Fruit fly (Drosophila melanogaster) whole organism, embryonic: ENCODE measurements around the gene Sk1.

Experiments used
- ATbp ChIP-seq: fragments of 200-800 bp; sonication (Bioruptor generic); optimal IDR thresholded peaks from 2 replicates; lab custom pipeline; 2017; ENCODE audit warnings: missing biosample characterization, mild to moderate bottlenecking, missing genetic modification characterization, missing genetic modification reagents
- CG1024 ChIP-seq: fragments of 200-800 bp; sonication (Bioruptor generic); IDR thresholded peaks from 2 replicates; pipeline ENCODE4 v1.3.6; 2022; ENCODE audit warnings: missing biosample characterization, missing genetic modification characterization
- CG10959 ChIP-seq: fragments of 200-800 bp; sonication (Bioruptor generic); IDR thresholded peaks from 2 replicates; pipeline ENCODE4 v1.3.6; 2022; ENCODE audit warnings: missing biosample characterization, missing genetic modification characterization
- CG11723 ChIP-seq: fragments of 200-800 bp; sonication (Bioruptor generic); optimal IDR thresholded peaks from 2 replicates; lab custom pipeline; 2017; ENCODE audit warnings: missing biosample characterization, mild to moderate bottlenecking, missing genetic modification characterization
- CG12236 ChIP-seq: fragments of 200-800 bp; sonication (Bioruptor generic); optimal IDR thresholded peaks from 2 replicates; lab custom pipeline; 2016; ENCODE audit warnings: missing biosample characterization, missing genetic modification characterization
- CG17361 ChIP-seq: fragments of 200-800 bp; sonication (Bioruptor generic); IDR thresholded peaks from 3 replicates; pipeline ENCODE4 v1.3.6; 2022; ENCODE audit warnings: missing biosample characterization, missing genetic modification characterization
- CG17829 ChIP-seq: fragments of 200-800 bp; optimal IDR thresholded peaks from 2 replicates; lab custom pipeline; 2019; ENCODE audit warnings: missing biosample characterization, mild to moderate bottlenecking, missing genetic modification characterization, moderate library complexity
- CG18619 ChIP-seq: fragments of 200-800 bp; sonication (Bioruptor generic); optimal IDR thresholded peaks from 3 replicates; lab custom pipeline; 2017; ENCODE audit warnings: missing biosample characterization, mild to moderate bottlenecking, missing genetic modification characterization
- CG30020 ChIP-seq: fragments of 200-800 bp; optimal IDR thresholded peaks from 2 replicates; lab custom pipeline; 2019; ENCODE audit warnings: missing biosample characterization, mild to moderate bottlenecking, missing genetic modification characterization, moderate library complexity
- CG32532 ChIP-seq: fragments of 200-800 bp; sonication (Bioruptor generic); IDR thresholded peaks from 2 replicates; pipeline ENCODE4 v1.3.6; 2022; ENCODE audit warnings: missing biosample characterization, missing genetic modification characterization
- CG3407 ChIP-seq: fragments of 200-800 bp; sonication (Bioruptor generic); optimal IDR thresholded peaks from 2 replicates; lab custom pipeline; 2018; ENCODE audit warnings: missing biosample characterization, mild to moderate bottlenecking, missing genetic modification characterization
- CG34224 ChIP-seq: fragments of 200-800 bp; sonication (Bioruptor generic); IDR thresholded peaks from 3 replicates; pipeline ENCODE4 v1.3.6; 2022; ENCODE audit warnings: missing biosample characterization, missing genetic modification characterization; ENCODE audit not compliant: partially characterized antibody
- CG3995 ChIP-seq: fragments of 200-800 bp; sonication (Bioruptor generic); optimal IDR thresholded peaks from 3 replicates; lab custom pipeline; 2016; ENCODE audit warnings: missing biosample characterization, missing genetic modification characterization
- CG42726 ChIP-seq: fragments of 200-800 bp; sonication (Bioruptor generic); IDR thresholded peaks from 2 replicates; pipeline ENCODE4 v1.3.6; 2022; ENCODE audit warnings: missing biosample characterization, missing genetic modification characterization; ENCODE audit not compliant: partially characterized antibody
- CG4617 ChIP-seq: fragments of 200-800 bp; sonication (Bioruptor generic); optimal IDR thresholded peaks from 3 replicates; lab custom pipeline; 2016; ENCODE audit warnings: missing biosample characterization, missing genetic modification characterization, borderline replicate concordance
- CG4730 ChIP-seq: fragments of 200-800 bp; sonication (Bioruptor generic); IDR thresholded peaks from 2 replicates; pipeline ENCODE4 v1.3.6; 2022; ENCODE audit warnings: missing biosample characterization, missing genetic modification characterization
- CG4854 ChIP-seq: fragments of 200-800 bp; sonication (Bioruptor generic); optimal IDR thresholded peaks from 2 replicates; lab custom pipeline; 2016; ENCODE audit warnings: missing biosample characterization, missing genetic modification characterization, inconsistent platforms
- CG6791 ChIP-seq: fragments of 200-800 bp; sonication (Bioruptor generic); IDR thresholded peaks from 3 replicates; pipeline ENCODE4 v1.3.6; 2022; ENCODE audit warnings: missing biosample characterization, missing genetic modification characterization; ENCODE audit not compliant: partially characterized antibody
- CG7839 ChIP-seq: fragments of 200-800 bp; sonication (Bioruptor generic); optimal IDR thresholded peaks from 3 replicates; lab custom pipeline; 2018; ENCODE audit warnings: missing biosample characterization, mild to moderate bottlenecking, missing genetic modification characterization, moderate library complexity
- CG8478 ChIP-seq: fragments of >200 bp; optimal IDR thresholded peaks from 2 replicates; lab custom pipeline; 2018
- Dad ChIP-seq: fragments of 200-800 bp; sonication (Bioruptor generic); optimal IDR thresholded peaks from 3 replicates; lab custom pipeline; 2016; ENCODE audit warnings: missing biosample characterization, missing genetic modification characterization
- E2f2 ChIP-seq: fragments of 200-800 bp; sonication (Bioruptor generic); IDR thresholded peaks from 2 replicates; pipeline ENCODE4 v1.3.6; 2022; ENCODE audit warnings: missing biosample characterization, missing genetic modification characterization
- Hr3 ChIP-seq: fragments of 200-800 bp; sonication (Bioruptor generic); optimal IDR thresholded peaks from 3 replicates; lab custom pipeline; 2016; ENCODE audit warnings: missing biosample characterization, missing genetic modification characterization
- Lim3 ChIP-seq: fragments of 200-800 bp; sonication (Bioruptor generic); IDR thresholded peaks from 2 replicates; pipeline ENCODE4 v1.3.6; 2022; ENCODE audit warnings: missing biosample characterization, missing genetic modification characterization
- MESR4 ChIP-seq: fragments of 200-800 bp; sonication (Bioruptor generic); optimal IDR thresholded peaks from 2 replicates; lab custom pipeline; 2018; ENCODE audit warnings: missing biosample characterization, mild to moderate bottlenecking, missing genetic modification characterization, moderate library complexity
- Med ChIP-seq: fragments of 200-800 bp; sonication (Bioruptor generic); peaks from one replicate; lab custom pipeline; 2016; ENCODE audit warnings: missing biosample characterization, missing genetic modification characterization, mild to moderate bottlenecking, inconsistent platforms, moderate library complexity
- Pdp1 ChIP-seq, 2 experiments: fragments of 200-800 bp; sonication (Bioruptor generic); optimal IDR thresholded peaks; 3 replicates each; lab custom pipeline; 2016; ENCODE audit warnings: missing biosample characterization in 2 of 2, missing genetic modification characterization in 2 of 2, mild to moderate bottlenecking in 1 of 2, moderate library complexity in 1 of 2
- Side ChIP-seq: fragments of 200-800 bp; sonication (Bioruptor generic); optimal IDR thresholded peaks from 2 replicates; lab custom pipeline; 2016; ENCODE audit warnings: missing biosample characterization, missing genetic modification characterization
- Sox100B ChIP-seq: fragments of 200-800 bp; sonication (Bioruptor generic); optimal IDR thresholded peaks from 3 replicates; lab custom pipeline; 2018; ENCODE audit warnings: missing biosample characterization, mild to moderate bottlenecking, missing genetic modification characterization
- Sry-β ChIP-seq: fragments of 200-800 bp; sonication (Bioruptor generic); optimal IDR thresholded peaks from 2 replicates; lab custom pipeline; 2018; ENCODE audit warnings: missing biosample characterization, mild to moderate bottlenecking, missing genetic modification characterization, moderate library complexity
- abd-A ChIP-seq: fragments of 200-800 bp; sonication (Bioruptor generic); optimal IDR thresholded peaks from 3 replicates; lab custom pipeline; 2019; ENCODE audit warnings: missing biosample characterization, mild to moderate bottlenecking, missing genetic modification characterization, moderate library complexity
- az2 ChIP-seq: fragments of 200-800 bp; sonication (Bioruptor generic); optimal IDR thresholded peaks from 3 replicates; lab custom pipeline; 2016; ENCODE audit warnings: missing biosample characterization, missing genetic modification characterization
- br ChIP-seq: fragments of >200 bp; optimal IDR thresholded peaks from 2 replicates; lab custom pipeline; 2017
- disco-r ChIP-seq: fragments of 200-800 bp; sonication (Bioruptor generic); optimal IDR thresholded peaks from 2 replicates; lab custom pipeline; 2016; ENCODE audit warnings: missing biosample characterization, missing genetic modification characterization
- ems ChIP-seq: fragments of 200-800 bp; sonication (Bioruptor generic); optimal IDR thresholded peaks from 3 replicates; lab custom pipeline; 2016; ENCODE audit warnings: missing biosample characterization, missing genetic modification characterization
- gcm ChIP-seq: fragments of 200-800 bp; sonication (Bioruptor generic); optimal IDR thresholded peaks from 2 replicates; lab custom pipeline; 2019; ENCODE audit warnings: missing biosample characterization, mild to moderate bottlenecking, missing genetic modification characterization, moderate library complexity
- gfzf ChIP-seq: fragments of 200-800 bp; sonication (Bioruptor generic); optimal IDR thresholded peaks from 2 replicates; lab custom pipeline; 2016; ENCODE audit warnings: missing biosample characterization, mild to moderate bottlenecking, missing genetic modification characterization, moderate library complexity
- grn ChIP-seq: fragments of 200-800 bp; sonication (Bioruptor generic); optimal IDR thresholded peaks from 3 replicates; lab custom pipeline; 2017; ENCODE audit warnings: missing biosample characterization, missing genetic modification characterization
- gt ChIP-seq: fragments of 200-800 bp; sonication (Bioruptor generic); IDR thresholded peaks from 2 replicates; pipeline ENCODE4 v1.3.6; 2022; ENCODE audit warnings: missing biosample characterization, missing genetic modification characterization
- her ChIP-seq: fragments of 200-800 bp; sonication (Bioruptor generic); optimal IDR thresholded peaks from 2 replicates; lab custom pipeline; 2016; ENCODE audit warnings: missing biosample characterization, missing genetic modification characterization
- lilli ChIP-seq: fragments of 200-800 bp; sonication (Bioruptor generic); optimal IDR thresholded peaks from 3 replicates; lab custom pipeline; 2016; ENCODE audit warnings: missing biosample characterization, missing genetic modification characterization
- odd ChIP-seq: fragments of 200-800 bp; sonication (Bioruptor generic); optimal IDR thresholded peaks from 2 replicates; lab custom pipeline; 2017; ENCODE audit warnings: missing biosample characterization, mild to moderate bottlenecking, missing genetic modification characterization
- org-1 ChIP-seq: fragments of 200-800 bp; sonication (Bioruptor generic); optimal IDR thresholded peaks from 2 replicates; lab custom pipeline; 2017; ENCODE audit warnings: missing biosample characterization, missing genetic modification characterization
- pb ChIP-seq: fragments of 200-800 bp; sonication (Bioruptor generic); optimal IDR thresholded peaks from 3 replicates; lab custom pipeline; 2016; ENCODE audit warnings: missing biosample characterization, missing genetic modification characterization
- ranshi ChIP-seq: fragments of 200-800 bp; sonication (Bioruptor generic); IDR thresholded peaks from 2 replicates; pipeline ENCODE4 v1.3.6; 2022; ENCODE audit warnings: missing biosample characterization, missing genetic modification characterization
- tna ChIP-seq: fragments of 200-800 bp; sonication (Bioruptor generic); IDR thresholded peaks from 2 replicates; pipeline ENCODE4 v1.3.6; 2022; ENCODE audit warnings: missing biosample characterization, missing genetic modification characterization; ENCODE audit not compliant: partially characterized antibody
- twi ChIP-seq: fragments of 200-800 bp; optimal IDR thresholded peaks from 2 replicates; lab custom pipeline; 2019; ENCODE audit warnings: missing biosample characterization, mild to moderate bottlenecking, missing genetic modification characterization, moderate library complexity
- usp ChIP-seq: fragments of >200 bp; optimal IDR thresholded peaks from 2 replicates; lab custom pipeline; 2017; ENCODE audit warnings: missing biosample characterization, missing genetic modification characterization
- vnd ChIP-seq: fragments of 200-800 bp; sonication (Bioruptor generic); IDR thresholded peaks from 3 replicates; pipeline ENCODE4 v1.3.6; 2022; ENCODE audit warnings: missing biosample characterization, missing genetic modification characterization; ENCODE audit not compliant: partially characterized antibody
- wor ChIP-seq: fragments of 200-800 bp; sonication (Bioruptor generic); IDR thresholded peaks from 2 replicates; pipeline ENCODE4 v1.3.6; 2022; ENCODE audit warnings: missing biosample characterization, missing genetic modification characterization
- zen ChIP-seq: fragments of 200-800 bp; sonication (Bioruptor generic); optimal IDR thresholded peaks from 3 replicates; lab custom pipeline; 2018; ENCODE audit warnings: missing biosample characterization, mild to moderate bottlenecking, missing genetic modification characterization, moderate library complexity

Gene Sk1

dm6 chrX:11494731-11495277 is 52.5 kb downstream of the Sk1 start (continued):
- TF ChIP-seq abd-A (tag; lab: Kevin White, UChicago) (no peak), CG6791 (GFP tag; lab: Robert Waterston, UW) (no peak), pb (GFP tag; lab: Kevin White, UChicago) (peak; percentile 47), CG4617 (GFP tag; lab: Kevin White, UChicago) (peak; percentile 48), ems (GFP tag; lab: Kevin White, UChicago) (peak; percentile 32), tna (GFP tag; lab: Robert Waterston, UW) (no peak), CG1024 (GFP tag; lab: Robert Waterston, UW) (no peak), CG18619 (GFP tag; lab: Kevin White, UChicago) (peak; percentile 61), Lim3 (GFP tag; lab: Robert Waterston, UW) (no peak), CG30020 (peak; percentile 35), twi (tag; lab: Kevin White, UChicago) (peak; percentile 68), lilli (GFP tag; lab: Kevin White, UChicago) (peak; percentile 62), br (no peak), odd (peak; percentile 56), Dad (GFP tag; lab: Kevin White, UChicago) (no peak), Sox100B (peak; percentile 77), gt (GFP tag; lab: Robert Waterston, UW) (no peak), Pdp1 (GFP tag; optimal IDR thresholded peaks at IDR 0.05; lab: Kevin White, UChicago) (peak; percentile 67), disco-r (GFP tag; lab: Kevin White, UChicago) (peak; percentile 30), CG17361 (GFP tag; lab: Robert Waterston, UW) (peak; percentile 90), Hr3 (GFP tag; lab: Kevin White, UChicago) (peak; percentile 58), MESR4 (GFP tag; lab: Kevin White, UChicago) (no peak), Sry-β (GFP tag; lab: Kevin White, UChicago) (peak; percentile 19), CG4854 (GFP tag; lab: Kevin White, UChicago) (no peak), CG4730 (no peak), CG10959 (GFP tag; lab: Robert Waterston, UW) (peak; percentile 59), CG7839 (peak; percentile 77), org-1 (peak; percentile 69), wor (GFP tag; lab: Robert Waterston, UW) (peak; percentile 67), ranshi (GFP tag; lab: Robert Waterston, UW) (no peak), her (peak; percentile 59), E2f2 (GFP tag; lab: Robert Waterston, UW) (no peak; the same call in 1 of the 2 replicates), CG12236 (GFP tag; lab: Kevin White, UChicago) (peak; percentile 49), az2 (peak; percentile 76), ATbp (GFP tag; lab: Kevin White, UChicago) (peak; percentile 81), grn (no peak), vnd (GFP tag; lab: Robert Waterston, UW) (no peak), usp (GFP tag; lab: Kevin White, UChicago) (no peak), CG8478 (no peak), CG3995 (GFP tag; lab: Kevin White, UChicago) (no peak), CG17829 (peak; percentile 81), CG34224 (no peak), CG42726 (GFP tag; lab: Robert Waterston, UW) (no peak), CG11723 (peak; percentile 60), gcm (peak; percentile 64), CG32532 (GFP tag; lab: Robert Waterston, UW) (no peak), Med (peak; percentile 87), gfzf (no peak), CG3407 (peak; percentile 64), Side (GFP tag; lab: Kevin White, UChicago) (peak; percentile 76), zen (tag; lab: Kevin White, UChicago) (peak; percentile 76)
